Worm (Caenorhabditis elegans) whole organism, L3 larva: ENCODE measurements around the gene prkl-1.

Experiments used
- ama-1 ChIP-seq: fragments of 150-350 bp; optimal IDR thresholded peaks from 2 replicates; lab custom pipeline; 2018
- ceh-82 ChIP-seq: fragments of 150-350 bp; optimal IDR thresholded peaks from 2 replicates; lab custom pipeline; 2014; ENCODE audit warnings: missing biosample characterization, missing genetic modification characterization
- egl-27 ChIP-seq: sonication (generic microtip); optimal IDR thresholded peaks from 4 replicates; lab custom pipeline; 2017; ENCODE audit warnings: missing biosample characterization, missing genetic modification reagents, missing genetic modification characterization
- fos-1 ChIP-seq: fragments of 150-350 bp; optimal IDR thresholded peaks from 2 replicates; lab custom pipeline; 2014; ENCODE audit warnings: missing biosample characterization, missing genetic modification characterization
- mml-1 ChIP-seq: fragments of 150-350 bp; sonication (generic microtip); optimal IDR thresholded peaks from 3 replicates; lab custom pipeline; 2014; ENCODE audit warnings: missing biosample characterization, missing genetic modification characterization
- nhr-11 ChIP-seq: fragments of 150-350 bp; optimal IDR thresholded peaks from 2 replicates; lab custom pipeline; 2014; ENCODE audit warnings: missing biosample characterization, missing genetic modification characterization
- nhr-23 ChIP-seq: fragments of 150-350 bp; optimal IDR thresholded peaks from 2 replicates; lab custom pipeline; 2014; ENCODE audit warnings: missing biosample characterization, missing genetic modification reagents, missing genetic modification characterization
- nhr-67 ChIP-seq: fragments of 150-350 bp; optimal IDR thresholded peaks from 2 replicates; lab custom pipeline; 2014; ENCODE audit warnings: missing biosample characterization, missing genetic modification characterization
- zag-1 ChIP-seq: fragments of 150-350 bp; optimal IDR thresholded peaks from 2 replicates; lab custom pipeline; 2014; ENCODE audit warnings: missing biosample characterization, missing genetic modification characterization
- ztf-4 ChIP-seq: fragments of 150-350 bp; optimal IDR thresholded peaks from 2 replicates; lab custom pipeline; 2014; ENCODE audit warnings: missing biosample characterization, missing genetic modification characterization

ce11 chrIV:7010835-7011234 lies 24.1 kb upstream of the prkl-1 start, which contains the start of gene C25A8.1:
- TF ChIP-seq egl-27 (tag; lab: Kevin White, UChicago) (no peak), mml-1 (no peak), nhr-11 (tag; lab: Kevin White, UChicago) (no peak), nhr-23 (tag; lab: Kevin White, UChicago) (no peak), ceh-82 (tag; lab: Kevin White, UChicago) (no peak), ztf-4 (no peak), zag-1 (tag; lab: Kevin White, UChicago) (no peak), nhr-67 (no peak), ama-1 (no peak), fos-1 (tag; lab: Kevin White, UChicago) (no peak)
